Worm (Caenorhabditis elegans): Measurements from ENCODE around the gene rabr-3.
A peak's percentile ranks its signal among the peaks of the same experiment; 100 is the strongest.

rabr-3 gene

DNA sequence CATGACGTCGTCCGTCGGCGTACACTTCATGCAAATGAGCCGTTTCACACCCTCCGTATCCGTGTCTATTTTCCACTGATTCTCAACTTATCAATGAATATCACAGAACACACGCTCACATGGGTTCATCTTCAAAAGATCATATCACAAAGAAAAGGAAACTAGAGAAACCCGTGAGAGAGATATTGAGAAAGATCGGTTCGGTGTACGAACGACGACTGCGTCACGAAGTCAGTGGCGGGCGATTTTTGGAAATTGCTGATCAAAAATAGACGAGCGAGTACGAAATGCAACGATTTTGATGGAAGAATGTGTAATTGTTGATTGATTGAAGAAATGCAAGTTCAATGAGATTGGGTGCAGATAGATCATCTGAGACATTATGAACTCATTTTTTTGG, 17.8 kb downstream of the rabr-3 start:
- TF ChIP-seq egl-44 (GFP tag; IDR thresholded peaks at IDR 0.05), result no peak
- TF ChIP-seq dox-1 (GFP tag; IDR thresholded peaks at IDR 0.05), result no peak
- TF ChIP-seq ccch-3 (GFP tag; optimal IDR thresholded peaks at IDR 0.05), result no peak
- peak; percentile 30 for TF ChIP-seq somi-1 (GFP tag; optimal IDR thresholded peaks at IDR 0.05)
- TF ChIP-seq C06A6.2 (GFP tag; conservative IDR thresholded peaks at IDR 0.05), result peak; percentile 58; the same call in 1 of the 2 replicates
- TF ChIP-seq F55B11.4 (tag; optimal IDR thresholded peaks at IDR 0.05; ENCODE audit: borderline replicate concordance, insufficient read depth), result no peak
- TF ChIP-seq lin-40 (tag; optimal IDR thresholded peaks at IDR 0.05), result no peak
- TF ChIP-seq madf-6 (GFP tag; IDR thresholded peaks at IDR 0.05), result no peak
- no peak for TF ChIP-seq egrh-3 (GFP tag; IDR thresholded peaks at IDR 0.05)
- peak; percentile 65 for TF ChIP-seq ztf-26 (tag; optimal IDR thresholded peaks at IDR 0.05)

DNA sequence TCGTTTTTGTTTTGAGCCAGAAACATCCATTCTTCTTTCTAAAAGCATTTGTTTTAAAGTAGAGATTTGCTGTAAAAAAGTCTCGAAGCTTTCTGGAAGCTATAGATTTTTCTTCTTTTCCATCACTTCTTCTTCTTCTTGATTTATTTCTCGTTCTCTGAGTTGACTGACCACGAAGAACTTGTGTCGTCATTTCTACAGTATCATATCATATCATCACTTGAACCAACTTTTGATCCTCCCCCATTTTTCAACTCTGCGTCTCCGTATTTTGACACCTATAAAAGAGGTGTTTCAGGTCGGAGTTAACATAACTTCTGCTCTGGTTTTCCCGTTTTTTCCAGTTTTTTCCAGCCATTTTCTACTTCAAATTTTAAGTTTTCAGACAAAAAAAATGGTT, 19.0 kb downstream of the rabr-3 start, which contains the start of gene F11A5.9:
F11A5.9 (plus strand) TSS at position 386 of the 400 bp plus-strand sequence.
- TF ChIP-seq K12H6.12 (tag; optimal IDR thresholded peaks at IDR 0.05) (no peak), atf-7 (tag; optimal IDR thresholded peaks at IDR 0.05) (no peak), ztf-25 (GFP tag; IDR thresholded peaks at IDR 0.05) (no peak), F52B5.7 (tag; optimal IDR thresholded peaks at IDR 0.05) (no peak), attf-6 (GFP tag; IDR thresholded peaks at IDR 0.05) (no peak), Y56A3A.18 (GFP tag; IDR thresholded peaks at IDR 0.05) (no peak), hlh-26 (GFP tag; conservative IDR thresholded peaks at IDR 0.05) (no peak)

ce11 chrV:16218522-16218921, 23.0 kb downstream of the rabr-3 start, which contains the start of gene F11A5.15:
Gene F11A5.15 (minus strand): TSS chrV:16218622.
- TF ChIP-seq zim-3 (tag; optimal IDR thresholded peaks at IDR 0.05), result no peak
- no peak for TF ChIP-seq nhr-27 (tag; optimal IDR thresholded peaks at IDR 0.05)
- no peak for TF ChIP-seq B0336.3 (GFP tag; IDR thresholded peaks at IDR 0.05)
- TF ChIP-seq gei-17 (GFP tag; optimal IDR thresholded peaks at IDR 0.05), result no peak
- no peak for TF ChIP-seq F57A8.1 (GFP tag; optimal IDR thresholded peaks at IDR 0.05)
- TF ChIP-seq tbp1 (GFP tag; optimal IDR thresholded peaks at IDR 0.05), result no peak
- TF ChIP-seq madf-8 (GFP tag; conservative IDR thresholded peaks at IDR 0.05), result no peak
- no peak for TF ChIP-seq nfyb-1 (GFP tag; IDR thresholded peaks at IDR 0.05)
- no peak for TF ChIP-seq lir-1 (GFP tag; conservative IDR thresholded peaks at IDR 0.05)
- no peak for TF ChIP-seq nhr-80 (tag; optimal IDR thresholded peaks at IDR 0.05)
- no peak for TF ChIP-seq let-607 (tag; optimal IDR thresholded peaks at IDR 0.05)
- no peak for TF ChIP-seq F37B4.10 (GFP tag; IDR thresholded peaks at IDR 0.05)
- no peak for TF ChIP-seq ceh-58 (GFP tag; IDR thresholded peaks at IDR 0.05)
- TF ChIP-seq nhr-179 (tag; optimal IDR thresholded peaks at IDR 0.05), result no peak
- TF ChIP-seq mel-28 (tag; optimal IDR thresholded peaks at IDR 0.05; ENCODE audit: borderline replicate concordance), result no peak
- no peak for TF ChIP-seq atf-7 (tag; optimal IDR thresholded peaks at IDR 0.05)
- TF ChIP-seq cebp-2 (GFP tag; IDR thresholded peaks at IDR 0.05), result no peak
- no peak for TF ChIP-seq B0035.1 (tag; optimal IDR thresholded peaks at IDR 0.05)
- TF ChIP-seq dpff-1 (tag; optimal IDR thresholded peaks at IDR 0.05), result no peak

Data from whole organism, young adult.